Fruit fly (Drosophila melanogaster) Kc167 (cell line): ENCODE measurements around the gene Got2.

ENCODE experiments used
- Myc ChIP-seq: fragments of >200 bp; optimal IDR thresholded peaks from 2 replicates; lab custom pipeline; 2017; ENCODE audit warnings: missing external identifiers
- Sin3A ChIP-seq: fragments of >200 bp; optimal IDR thresholded peaks from 2 replicates; lab custom pipeline; 2018; ENCODE audit warnings: missing external identifiers
- h ChIP-seq: fragments of >200 bp; optimal IDR thresholded peaks from 3 replicates; lab custom pipeline; 2018; ENCODE audit warnings: missing external identifiers
- insv ChIP-seq: fragments of >200 bp; optimal IDR thresholded peaks from 3 replicates; lab custom pipeline; 2018; ENCODE audit warnings: missing external identifiers
- psq ChIP-seq: fragments of >200 bp; optimal IDR thresholded peaks from 2 replicates; lab custom pipeline; 2017; ENCODE audit warnings: missing external identifiers
- ttk ChIP-seq: sonication (Bioruptor generic); optimal IDR thresholded peaks from 2 replicates; lab custom pipeline; 2017; ENCODE audit warnings: missing external identifiers

Gene Got2

dm6 chr2L:1979196-1979818, 8.3 kb downstream of the Got2 start:
- no peak for TF ChIP-seq ttk (lab: Kevin White, UChicago)
- TF ChIP-seq Sin3A (lab: Kevin White, UChicago) = no peak
- no peak for TF ChIP-seq psq (lab: Kevin White, UChicago)
- no peak for TF ChIP-seq Myc (lab: Kevin White, UChicago)
- TF ChIP-seq insv = no peak
- no peak for TF ChIP-seq h (lab: Kevin White, UChicago)

dm6 chr2L:1975473-1975872, 12.1 kb downstream of the Got2 start:
- TF ChIP-seq psq (lab: Kevin White, UChicago) (no peak), Sin3A (lab: Kevin White, UChicago) (no peak), h (lab: Kevin White, UChicago) (no peak), ttk (lab: Kevin White, UChicago) (no peak), Myc (lab: Kevin White, UChicago) (no peak), insv (no peak)

- TF ChIP-seq insv (no peak), Sin3A (lab: Kevin White, UChicago) (no peak), Myc (lab: Kevin White, UChicago) (no peak), ttk (lab: Kevin White, UChicago) (no peak), psq (lab: Kevin White, UChicago) (no peak), h (lab: Kevin White, UChicago) (no peak)
These were observed 13.6 kb downstream of the Got2 start, which contains the start of gene Der-1 for dm6 chr2L:1973957-1974356. TSS of gene Der-1 (plus strand) at chr2L:1973957.

dm6 chr2L:1972450-1973119, 15.0 kb downstream of the Got2 start:
- TF ChIP-seq Sin3A (lab: Kevin White, UChicago) (no peak), ttk (lab: Kevin White, UChicago) (no peak), insv (no peak), h (lab: Kevin White, UChicago) (no peak), Myc (lab: Kevin White, UChicago) (no peak), psq (lab: Kevin White, UChicago) (no peak)

dm6 chr2L:1970312-1970929, 17.1 kb downstream of the Got2 start, which contains the start of gene erm:
TSS of gene erm (minus strand) at chr2L:1970362.
- TF ChIP-seq h (lab: Kevin White, UChicago) (no peak), Myc (lab: Kevin White, UChicago) (no peak), Sin3A (lab: Kevin White, UChicago) (no peak), psq (lab: Kevin White, UChicago) (no peak), insv (no peak), ttk (lab: Kevin White, UChicago) (no peak)

dm6 chr2L:1967861-1968260, 19.7 kb downstream of the Got2 start:
- TF ChIP-seq psq (lab: Kevin White, UChicago) = no peak
- TF ChIP-seq Sin3A (lab: Kevin White, UChicago) = no peak
- no peak for TF ChIP-seq h (lab: Kevin White, UChicago)

- TF ChIP-seq h (lab: Kevin White, UChicago) (no peak), ttk (lab: Kevin White, UChicago) (no peak), Sin3A (lab: Kevin White, UChicago) (no peak), psq (lab: Kevin White, UChicago) (no peak), Myc (lab: Kevin White, UChicago) (no peak), insv (no peak)
These were observed 20.3 kb downstream of the Got2 start for dm6 chr2L:1967301-1967700.

- TF ChIP-seq Myc (lab: Kevin White, UChicago) (no peak), Sin3A (lab: Kevin White, UChicago) (no peak), ttk (lab: Kevin White, UChicago) (no peak), psq (lab: Kevin White, UChicago) (no peak)
These were observed 25.5 kb downstream of the Got2 start for dm6 chr2L:1961932-1962496.

dm6 chr2L:1960056-1960455, 27.5 kb downstream of the Got2 start:
- TF ChIP-seq Sin3A (lab: Kevin White, UChicago) (no peak), ttk (lab: Kevin White, UChicago) (no peak), psq (lab: Kevin White, UChicago) (no peak)

- TF ChIP-seq Sin3A (lab: Kevin White, UChicago) (no peak), h (lab: Kevin White, UChicago) (no peak), insv (no peak), Myc (lab: Kevin White, UChicago) (no peak), ttk (lab: Kevin White, UChicago) (no peak), psq (lab: Kevin White, UChicago) (no peak)
These were observed 28.1 kb downstream of the Got2 start for dm6 chr2L:1959420-1959819.

- TF ChIP-seq h (lab: Kevin White, UChicago) (no peak), insv (no peak), Sin3A (lab: Kevin White, UChicago) (no peak), Myc (lab: Kevin White, UChicago) (no peak), psq (lab: Kevin White, UChicago) (no peak)
These were observed 33.0 kb downstream of the Got2 start for dm6 chr2L:1954541-1954940.
